Fruit fly (Drosophila melanogaster): ENCODE measurements around the gene foxo.

foxo gene

DNA sequence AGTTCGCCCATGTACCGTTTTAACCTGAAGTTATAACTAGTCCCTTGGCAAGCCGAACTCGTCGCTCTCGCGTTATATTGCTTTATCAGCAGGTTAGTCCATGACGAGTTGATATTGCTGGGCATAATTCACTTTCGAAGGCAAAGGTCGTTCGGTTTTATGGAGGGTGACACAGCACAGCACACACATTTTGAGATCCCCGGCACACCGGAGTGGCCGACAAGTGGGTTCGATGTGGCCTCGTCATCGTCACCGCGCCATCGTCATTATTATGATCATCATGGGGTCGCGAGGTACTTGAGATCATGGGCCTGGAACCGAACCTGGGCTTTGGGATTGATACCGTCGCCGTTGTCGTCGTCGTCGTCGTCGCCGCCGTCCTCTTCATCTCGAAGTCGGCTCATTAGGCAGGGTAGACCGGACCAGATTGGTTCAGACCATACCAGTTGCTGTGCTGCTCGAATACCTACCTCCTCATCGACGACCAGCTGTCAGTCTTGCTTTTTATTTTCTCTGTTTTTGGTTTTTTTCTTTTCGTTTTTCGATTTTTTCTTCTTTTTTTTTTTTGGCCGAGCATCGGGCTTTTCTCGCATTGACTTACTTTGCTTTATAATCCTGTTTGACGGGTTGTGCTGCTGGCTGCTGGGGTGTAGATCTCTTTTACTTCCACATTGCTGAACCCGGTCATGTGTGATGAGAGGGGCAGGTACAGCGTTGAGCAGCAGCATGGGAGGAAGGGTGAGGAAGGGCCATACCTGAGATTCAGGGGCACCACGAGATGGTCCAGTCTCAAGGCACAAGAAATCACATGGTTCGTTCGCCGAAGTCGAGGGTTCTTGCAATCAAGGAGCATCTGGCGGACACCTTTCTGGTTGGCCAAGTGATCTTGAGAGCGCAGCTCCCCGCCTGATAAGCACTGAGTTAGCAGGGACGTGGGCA lies 4.6 kb downstream of the foxo start:
- peak; percentile 87 for TF ChIP-seq EcR (GFP tag; optimal IDR thresholded peaks at IDR 0.05)
- TF ChIP-seq CG14655 (GFP tag; optimal IDR thresholded peaks at IDR 0.05), result peak; percentile 67
- peak; percentile 77 for TF ChIP-seq rn (GFP tag; IDR thresholded peaks at IDR 0.05)
- TF ChIP-seq CG9948 (tag; optimal IDR thresholded peaks at IDR 0.05), result peak; percentile 84
- TF ChIP-seq CG32121 (GFP tag; IDR thresholded peaks at IDR 0.05), result peak; percentile 88
- peak; percentile 97 for TF ChIP-seq Pif1A (GFP tag; optimal IDR thresholded peaks at IDR 0.05)
- no peak for TF ChIP-seq CG10348 (GFP tag; IDR thresholded peaks at IDR 0.05)
- TF ChIP-seq Pif1B (GFP tag; optimal IDR thresholded peaks at IDR 0.05), result peak; percentile 94
- peak; percentile 87 for TF ChIP-seq CG15710 (tag; optimal IDR thresholded peaks at IDR 0.05)
- TF ChIP-seq CG8159 (tag; optimal IDR thresholded peaks at IDR 0.05), result peak; percentile 84
- peak; percentile 87 for TF ChIP-seq Snoo (tag; optimal IDR thresholded peaks at IDR 0.05)
- TF ChIP-seq CG17806 (tag; optimal IDR thresholded peaks at IDR 0.05), result peak; percentile 86
- peak; percentile 99 for TF ChIP-seq CG12605 (GFP tag; IDR thresholded peaks at IDR 0.05)
- TF ChIP-seq CG34367 (tag; optimal IDR thresholded peaks at IDR 0.05), result peak; percentile 94
- TF ChIP-seq gl (tag; optimal IDR thresholded peaks at IDR 0.05), result peak; percentile 99
- peak; percentile 99 for TF ChIP-seq CG13204 (GFP tag; optimal IDR thresholded peaks at IDR 0.05)
- TF ChIP-seq D1 (tag; optimal IDR thresholded peaks at IDR 0.05), result peak; percentile 55
- peak; percentile 67 for TF ChIP-seq CG8301 (tag; optimal IDR thresholded peaks at IDR 0.05)
- no peak; the same call in 2 of the 3 replicates for TF ChIP-seq fd96Ca (GFP tag; IDR thresholded peaks at IDR 0.05)
- TF ChIP-seq Ets98B (GFP tag; IDR thresholded peaks at IDR 0.05), result peak; percentile 94
- TF ChIP-seq CG4496 (GFP tag; IDR thresholded peaks at IDR 0.05), result peak; percentile 96

- peak; percentile 49 for TF ChIP-seq CG8301 (tag; optimal IDR thresholded peaks at IDR 0.05)
- TF ChIP-seq Pif1B (GFP tag; optimal IDR thresholded peaks at IDR 0.05), result no peak
- TF ChIP-seq Ets98B (GFP tag; IDR thresholded peaks at IDR 0.05), result no peak
- TF ChIP-seq EcR (GFP tag; optimal IDR thresholded peaks at IDR 0.05), result peak; percentile 42
- TF ChIP-seq CG15710 (tag; optimal IDR thresholded peaks at IDR 0.05), result peak; percentile 90
- TF ChIP-seq CG34367 (tag; optimal IDR thresholded peaks at IDR 0.05), result peak; percentile 70
- peak; percentile 94 for TF ChIP-seq CG8159 (tag; optimal IDR thresholded peaks at IDR 0.05)
- TF ChIP-seq D1 (tag; optimal IDR thresholded peaks at IDR 0.05), result peak; percentile 28
- TF ChIP-seq Pif1A (GFP tag; optimal IDR thresholded peaks at IDR 0.05), result peak; percentile 40
- peak; percentile 86 for TF ChIP-seq CG17806 (tag; optimal IDR thresholded peaks at IDR 0.05)
- TF ChIP-seq fd96Ca (GFP tag; IDR thresholded peaks at IDR 0.05), result no peak
- peak; percentile 66 for TF ChIP-seq CG4496 (GFP tag; IDR thresholded peaks at IDR 0.05)
- no peak for TF ChIP-seq CG32121 (GFP tag; IDR thresholded peaks at IDR 0.05)
- no peak for TF ChIP-seq CG10348 (GFP tag; IDR thresholded peaks at IDR 0.05)
- TF ChIP-seq CG13204 (GFP tag; optimal IDR thresholded peaks at IDR 0.05), result no peak
- TF ChIP-seq CG9948 (tag; optimal IDR thresholded peaks at IDR 0.05), result peak; percentile 81
- peak; percentile 66 for TF ChIP-seq CG14655 (GFP tag; optimal IDR thresholded peaks at IDR 0.05)
- TF ChIP-seq rn (GFP tag; IDR thresholded peaks at IDR 0.05), result no peak
- no peak for TF ChIP-seq Snoo (tag; optimal IDR thresholded peaks at IDR 0.05)
- TF ChIP-seq CG12605 (GFP tag; IDR thresholded peaks at IDR 0.05), result no peak
- TF ChIP-seq gl (tag; optimal IDR thresholded peaks at IDR 0.05), result peak; percentile 17
These were observed 5.5 kb downstream of the foxo start for dm6 chr3R:14061988-14062868.

- TF ChIP-seq Pif1A (GFP tag; optimal IDR thresholded peaks at IDR 0.05) (no peak), CG8159 (tag; optimal IDR thresholded peaks at IDR 0.05) (no peak), CG14655 (GFP tag; optimal IDR thresholded peaks at IDR 0.05) (no peak), CG17806 (tag; optimal IDR thresholded peaks at IDR 0.05) (no peak), CG32121 (GFP tag; IDR thresholded peaks at IDR 0.05) (no peak), CG10348 (GFP tag; IDR thresholded peaks at IDR 0.05) (no peak), Snoo (tag; optimal IDR thresholded peaks at IDR 0.05) (no peak), CG4496 (GFP tag; IDR thresholded peaks at IDR 0.05) (no peak), CG12605 (GFP tag; IDR thresholded peaks at IDR 0.05) (no peak), CG8301 (tag; optimal IDR thresholded peaks at IDR 0.05) (no peak), gl (tag; optimal IDR thresholded peaks at IDR 0.05) (no peak)
These were observed 6.3 kb downstream of the foxo start for dm6 chr3R:14062869-14063543.

- TF ChIP-seq CG8159 (tag; optimal IDR thresholded peaks at IDR 0.05) (no peak), CG9948 (tag; optimal IDR thresholded peaks at IDR 0.05) (no peak), rn (GFP tag; IDR thresholded peaks at IDR 0.05) (no peak), Pif1B (GFP tag; optimal IDR thresholded peaks at IDR 0.05) (no peak), CG13204 (GFP tag; optimal IDR thresholded peaks at IDR 0.05) (no peak), gl (tag; optimal IDR thresholded peaks at IDR 0.05) (no peak)
These were observed 7.6 kb downstream of the foxo start for dm6 chr3R:14064158-14064969.

All from whole organism, pupa.